Worm (Caenorhabditis elegans) whole organism, L1 larva: ENCODE results near the gene cgt-1.

Source experiments
- C04F5.9 ChIP-seq: sonication (generic microtip); optimal IDR thresholded peaks from 2 replicates; lab custom pipeline; 2016; ENCODE audit warnings: missing genetic modification characterization, missing compliant biosample characterization
- C34B4.2 ChIP-seq: sonication (generic microtip); optimal IDR thresholded peaks from 2 replicates; lab custom pipeline; 2017; ENCODE audit warnings: mild to moderate bottlenecking, missing genetic modification characterization, missing compliant biosample characterization
- F16B12.6 ChIP-seq: fragments of 150-350 bp; optimal IDR thresholded peaks from 2 replicates; lab custom pipeline; 2014; ENCODE audit warnings: missing biosample characterization, missing genetic modification characterization
- alr-1 ChIP-seq: fragments of 200-800 bp; sonication (Bioruptor generic); optimal IDR thresholded peaks from 2 replicates; lab custom pipeline; 2018; ENCODE audit warnings: borderline replicate concordance, mild to moderate bottlenecking, missing genetic modification characterization, missing compliant biosample characterization
- aly-2 ChIP-seq: fragments of 150-350 bp; optimal IDR thresholded peaks from 2 replicates; lab custom pipeline; 2014; ENCODE audit warnings: missing biosample characterization, missing genetic modification characterization
- blmp-1 ChIP-seq: fragments of 150-350 bp; optimal IDR thresholded peaks from 2 replicates; lab custom pipeline; 2014; ENCODE audit warnings: missing biosample characterization, missing genetic modification characterization
- ceh-8 ChIP-seq: fragments of 200-800 bp; sonication (Bioruptor generic); optimal IDR thresholded peaks from 2 replicates; lab custom pipeline; 2018; ENCODE audit warnings: mild to moderate bottlenecking, missing genetic modification characterization, moderate library complexity, missing compliant biosample characterization
- ceh-88 ChIP-seq: fragments of 200-800 bp; sonication (Bioruptor generic); IDR thresholded peaks from 2 replicates; pipeline ENCODE4 v1.3.6; 2022; ENCODE audit warnings: missing genetic modification characterization, missing compliant biosample characterization
- ces-1 ChIP-seq: fragments of 150-350 bp; optimal IDR thresholded peaks from 2 replicates; lab custom pipeline; 2014; ENCODE audit warnings: missing biosample characterization, missing genetic modification reagents, missing genetic modification characterization
- efl-3 ChIP-seq: fragments of 200-800 bp; sonication (Bioruptor generic); optimal IDR thresholded peaks from 2 replicates; lab custom pipeline; 2018; ENCODE audit warnings: mild to moderate bottlenecking, missing genetic modification characterization, missing compliant biosample characterization
- egl-27 ChIP-seq, 2 experiments: fragments of 150-350 bp in 1 of 2; sonication (generic microtip); optimal IDR thresholded peaks; 3 replicates each; lab custom pipeline; 2017 to 2018; ENCODE audit warnings: missing biosample characterization in 2 of 2, missing genetic modification characterization in 2 of 2, missing genetic modification reagents in 2 of 2
- elt-2 ChIP-seq: sonication (generic microtip); optimal IDR thresholded peaks from 2 replicates; lab custom pipeline; 2016; ENCODE audit warnings: missing genetic modification characterization, mild to moderate bottlenecking, inconsistent platforms, missing compliant biosample characterization, missing genetic modification reagents
- ets-5 ChIP-seq: fragments of 200-800 bp; sonication (Bioruptor generic); IDR thresholded peaks from 2 replicates; pipeline ENCODE4 v1.3.6; 2022; ENCODE audit warnings: missing genetic modification characterization, missing compliant biosample characterization
- fkh-4 ChIP-seq: sonication (generic microtip); optimal IDR thresholded peaks from 2 replicates; lab custom pipeline; 2016; ENCODE audit warnings: missing compliant biosample characterization, missing genetic modification characterization, borderline replicate concordance
- fkh-8 ChIP-seq: sonication (generic microtip); optimal IDR thresholded peaks from 2 replicates; lab custom pipeline; 2016; ENCODE audit warnings: mild to moderate bottlenecking, missing genetic modification characterization, missing compliant biosample characterization
- grh-1 ChIP-seq: fragments of 200-800 bp; sonication (Bioruptor generic); IDR thresholded peaks from 2 replicates; pipeline ENCODE4 v1.3.6; 2022; ENCODE audit warnings: missing genetic modification reagents, missing genetic modification characterization, missing compliant biosample characterization
- irx-1 ChIP-seq: sonication (generic microtip); optimal IDR thresholded peaks from 2 replicates; lab custom pipeline; 2016; ENCODE audit warnings: missing genetic modification characterization, missing compliant biosample characterization
- jun-1 ChIP-seq: fragments of 150-350 bp; optimal IDR thresholded peaks from 2 replicates; lab custom pipeline; 2014; ENCODE audit warnings: missing biosample characterization, missing genetic modification reagents, missing genetic modification characterization
- lin-13 ChIP-seq: fragments of 150-350 bp; optimal IDR thresholded peaks from 2 replicates; lab custom pipeline; 2014; ENCODE audit warnings: missing biosample characterization, missing genetic modification reagents, missing genetic modification characterization
- lin-15B ChIP-seq: fragments of 150-350 bp; sonication (generic microtip); optimal IDR thresholded peaks from 3 replicates; lab custom pipeline; 2014; ENCODE audit warnings: missing biosample characterization, missing genetic modification characterization
- lin-35 ChIP-seq, 2 experiments: fragments of 150-350 bp; optimal IDR thresholded peaks; 2 replicates each; lab custom pipeline; 2014; ENCODE audit warnings: missing biosample characterization in 2 of 2, missing genetic modification characterization in 2 of 2, missing genetic modification reagents in 2 of 2
- lir-3 ChIP-seq: sonication (generic microtip); optimal IDR thresholded peaks from 2 replicates; lab custom pipeline; 2016; ENCODE audit warnings: mild to moderate bottlenecking, missing genetic modification characterization, moderate library complexity, missing compliant biosample characterization; ENCODE audit not compliant: poor library complexity
- lsy-2 ChIP-seq, 2 experiments: fragments of 150-350 bp; optimal IDR thresholded peaks; 2 replicates each; lab custom pipeline; 2014; ENCODE audit warnings: missing biosample characterization in 2 of 2, missing genetic modification characterization in 2 of 2
- mab-9 ChIP-seq: fragments of 200-800 bp; sonication (Bioruptor generic); IDR thresholded peaks from 2 replicates; pipeline ENCODE4 v1.3.6; 2022; ENCODE audit warnings: missing genetic modification reagents, missing genetic modification characterization, missing compliant biosample characterization
- mdl-1 ChIP-seq, 2 experiments: fragments of 150-350 bp; optimal IDR thresholded peaks; 2 replicates each; lab custom pipeline; 2014 to 2017; ENCODE audit warnings: missing biosample characterization in 2 of 2, missing genetic modification characterization in 2 of 2, inconsistent platforms in 1 of 2
- mef-2 ChIP-seq: fragments of 150-350 bp; optimal IDR thresholded peaks from 2 replicates; lab custom pipeline; 2014; ENCODE audit warnings: missing biosample characterization, missing genetic modification characterization
- mep-1 ChIP-seq: fragments of 150-350 bp; optimal IDR thresholded peaks from 2 replicates; lab custom pipeline; 2014; ENCODE audit warnings: missing biosample characterization, missing genetic modification characterization
- nhr-19 ChIP-seq: fragments of 200-800 bp; sonication (Bioruptor generic); conservative IDR thresholded peaks from 2 replicates; pipeline ENCODE4 v1.3.6; 2022; ENCODE audit warnings: missing genetic modification characterization, missing compliant biosample characterization
- nhr-76 ChIP-seq: sonication (generic microtip); optimal IDR thresholded peaks from 2 replicates; lab custom pipeline; 2017; ENCODE audit warnings: missing biosample characterization, missing genetic modification characterization
- nhr-77 ChIP-seq: fragments of 150-350 bp; optimal IDR thresholded peaks from 2 replicates; lab custom pipeline; 2014; ENCODE audit warnings: missing biosample characterization, missing genetic modification characterization
- nhr-85 ChIP-seq: sonication (generic microtip); peaks from one replicate; lab custom pipeline; 2016; ENCODE audit warnings: missing genetic modification characterization, inconsistent platforms, missing compliant biosample characterization
- pag-3 ChIP-seq: sonication (generic microtip); optimal IDR thresholded peaks from 2 replicates; lab custom pipeline; 2017; ENCODE audit warnings: missing genetic modification characterization, mild to moderate bottlenecking, missing compliant biosample characterization, antibody characterized with exemption, borderline replicate concordance; ENCODE audit not compliant: insufficient read depth
- pax-3 ChIP-seq: fragments of 200-800 bp; sonication (Bioruptor generic); optimal IDR thresholded peaks from 2 replicates; lab custom pipeline; 2018; ENCODE audit warnings: mild to moderate bottlenecking, missing genetic modification characterization, moderate library complexity, missing compliant biosample characterization
- pqm-1 ChIP-seq: sonication (generic microtip); optimal IDR thresholded peaks from 3 replicates; lab custom pipeline; 2017; ENCODE audit warnings: missing biosample characterization, missing genetic modification characterization
- rnt-1 ChIP-seq: sonication (generic microtip); optimal IDR thresholded peaks from 2 replicates; lab custom pipeline; 2016; ENCODE audit warnings: mild to moderate bottlenecking, missing genetic modification characterization, moderate library complexity, missing compliant biosample characterization
- skn-1 ChIP-seq: fragments of 150-350 bp; optimal IDR thresholded peaks from 2 replicates; lab custom pipeline; 2014; ENCODE audit warnings: missing biosample characterization, missing genetic modification characterization
- snpc-4 ChIP-seq: fragments of 150-350 bp; optimal IDR thresholded peaks from 2 replicates; lab custom pipeline; 2014; ENCODE audit warnings: missing biosample characterization, missing genetic modification characterization
- snu-23 ChIP-seq: sonication (generic microtip); optimal IDR thresholded peaks from 2 replicates; lab custom pipeline; 2016; ENCODE audit warnings: missing genetic modification characterization, missing compliant biosample characterization
- sup-37 ChIP-seq: fragments of 200-800 bp; sonication (Bioruptor generic); optimal IDR thresholded peaks from 2 replicates; lab custom pipeline; 2018; ENCODE audit warnings: mild to moderate bottlenecking, missing genetic modification characterization, missing compliant biosample characterization
- unc-130 ChIP-seq: fragments of 150-350 bp; optimal IDR thresholded peaks from 2 replicates; lab custom pipeline; 2017; ENCODE audit warnings: missing biosample characterization, missing genetic modification characterization, inconsistent platforms
- unc-30 ChIP-seq: sonication (generic microtip); optimal IDR thresholded peaks from 2 replicates; lab custom pipeline; 2017; ENCODE audit warnings: missing biosample characterization, missing genetic modification characterization
- unc-62 ChIP-seq: fragments of 150-350 bp; optimal IDR thresholded peaks from 2 replicates; lab custom pipeline; 2014; ENCODE audit warnings: missing biosample characterization, missing genetic modification reagents, missing genetic modification characterization
- unc-86 ChIP-seq: sonication (generic microtip); optimal IDR thresholded peaks from 2 replicates; lab custom pipeline; 2016; ENCODE audit warnings: missing genetic modification characterization, missing compliant biosample characterization
- xbp-1 ChIP-seq: sonication (generic microtip); optimal IDR thresholded peaks from 2 replicates; lab custom pipeline; 2016; ENCODE audit warnings: missing genetic modification characterization, missing compliant biosample characterization
- zag-1 ChIP-seq: fragments of 150-350 bp; optimal IDR thresholded peaks from 2 replicates; lab custom pipeline; 2014; ENCODE audit warnings: missing biosample characterization, missing genetic modification characterization
- ztf-4 ChIP-seq: fragments of 150-350 bp; optimal IDR thresholded peaks from 2 replicates; lab custom pipeline; 2014; ENCODE audit warnings: missing biosample characterization, missing genetic modification characterization

cgt-1 gene

DNA sequence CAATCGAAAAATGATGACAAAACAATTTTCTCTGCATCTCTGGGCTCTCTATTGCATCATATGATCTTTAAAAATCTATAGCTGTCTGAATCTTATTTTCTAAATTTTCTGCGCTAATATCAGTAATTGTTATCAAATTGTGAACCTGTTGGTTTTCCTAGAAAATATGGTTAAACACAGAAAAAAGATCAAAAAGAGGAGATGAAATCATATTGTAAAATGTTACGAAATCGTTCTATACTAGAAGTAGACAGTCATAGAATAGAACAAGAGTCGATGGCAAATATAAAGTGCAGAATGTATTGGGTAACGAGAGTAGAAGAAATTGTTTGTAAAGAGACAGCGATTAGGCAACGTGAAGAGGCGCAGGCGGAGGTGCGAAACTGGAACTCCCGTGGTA is 7.9 kb downstream of the cgt-1 start (continued):
- peak; percentile 43 for TF ChIP-seq nhr-19 (GFP tag; lab: Robert Waterston, UW)
- no peak for TF ChIP-seq ces-1
- TF ChIP-seq nhr-85 (tag; lab: Kevin White, UChicago), result peak; percentile 87
- no peak for TF ChIP-seq jun-1 (tag; lab: Kevin White, UChicago)
- TF ChIP-seq snpc-4 (tag; lab: Kevin White, UChicago), result no peak
- TF ChIP-seq C34B4.2, result no peak
- TF ChIP-seq ceh-8 (GFP tag; lab: Kevin White, UChicago), result no peak
- TF ChIP-seq nhr-76 (tag; lab: Kevin White, UChicago), result no peak
- TF ChIP-seq egl-27 (tag; optimal IDR thresholded peaks at IDR 0.05; lab: Kevin White, UChicago), result peak in 1 of 2 experiments; percentile 20
- peak; percentile 11 for TF ChIP-seq nhr-77 (tag; lab: Kevin White, UChicago)
- no peak for TF ChIP-seq pax-3 (tag; lab: Kevin White, UChicago)
- peak; percentile 4 for TF ChIP-seq rnt-1 (tag; lab: Kevin White, UChicago)
- peak in 1 of 2 experiments; percentile 30 for TF ChIP-seq lin-35 (GFP tag; optimal IDR thresholded peaks at IDR 0.05; lab: Kevin White, UChicago)
- TF ChIP-seq mab-9, result no peak
- TF ChIP-seq mef-2 (tag; lab: Kevin White, UChicago), result peak; percentile 20
- TF ChIP-seq unc-130, result no peak
- TF ChIP-seq lsy-2 (tag; optimal IDR thresholded peaks at IDR 0.05; lab: Kevin White, UChicago), result peak; percentile 15 to 81
- TF ChIP-seq mep-1 (tag; lab: Kevin White, UChicago), result peak; percentile 46
- TF ChIP-seq lir-3 (tag; lab: Kevin White, UChicago), result peak; percentile 48
- TF ChIP-seq skn-1 (tag; lab: Kevin White, UChicago), result peak; percentile 100
- no peak for TF ChIP-seq F16B12.6
- TF ChIP-seq pag-3 (tag; lab: Kevin White, UChicago), result no peak
- TF ChIP-seq unc-30 (tag; lab: Kevin White, UChicago), result no peak
- no peak for TF ChIP-seq pqm-1
- no peak for TF ChIP-seq alr-1
- TF ChIP-seq snu-23, result peak; percentile 37
- TF ChIP-seq C04F5.9 (tag; lab: Kevin White, UChicago), result no peak
- no peak for TF ChIP-seq ceh-88
- peak; percentile 31 for TF ChIP-seq blmp-1 (tag; lab: Kevin White, UChicago)
- TF ChIP-seq lin-15B (tag; lab: Kevin White, UChicago), result no peak
- no peak for TF ChIP-seq ets-5 (GFP tag; lab: Robert Waterston, UW)
- no peak for TF ChIP-seq grh-1
- TF ChIP-seq xbp-1 (tag; lab: Kevin White, UChicago), result no peak
- no peak for TF ChIP-seq ztf-4
- peak in 1 of 2 experiments; percentile 20 for TF ChIP-seq mdl-1 (tag; optimal IDR thresholded peaks at IDR 0.05; lab: Kevin White, UChicago)
- TF ChIP-seq lin-13 (GFP tag; lab: Kevin White, UChicago), result no peak

DNA sequence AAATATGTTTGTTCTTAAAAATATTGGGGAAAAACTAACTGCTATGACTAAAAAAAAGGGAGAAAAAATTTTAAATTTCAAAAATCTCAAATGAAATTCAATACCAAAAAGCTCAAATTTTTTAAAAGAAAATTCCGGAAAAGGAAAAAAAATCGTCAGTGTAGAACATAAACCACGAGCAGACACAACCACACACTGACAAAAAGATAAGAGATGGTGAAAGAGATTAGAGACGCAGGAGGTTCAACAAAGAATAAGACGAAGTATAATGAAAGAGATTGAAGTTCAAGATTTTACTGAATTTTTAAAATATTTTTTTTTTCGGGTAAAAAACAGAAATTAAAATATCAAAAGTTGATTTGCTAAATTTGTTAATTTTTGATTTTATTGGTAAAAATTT is 8.6 kb downstream of the cgt-1 start:
- no peak for TF ChIP-seq efl-3 (GFP tag; lab: Kevin White, UChicago)
- TF ChIP-seq unc-130, result no peak
- no peak for TF ChIP-seq irx-1
- TF ChIP-seq unc-62, result no peak
- TF ChIP-seq elt-2 (tag; lab: Kevin White, UChicago), result peak; percentile 39
- no peak for TF ChIP-seq pag-3 (tag; lab: Kevin White, UChicago)
- no peak for TF ChIP-seq fkh-4 (tag; lab: Kevin White, UChicago)
- TF ChIP-seq lsy-2 (tag; optimal IDR thresholded peaks at IDR 0.05; lab: Kevin White, UChicago), result no peak
- TF ChIP-seq fkh-8 (tag; lab: Kevin White, UChicago), result no peak
- no peak for TF ChIP-seq unc-86 (tag; lab: Kevin White, UChicago)
- TF ChIP-seq lin-35 (GFP tag; optimal IDR thresholded peaks at IDR 0.05; lab: Kevin White, UChicago), result peak in 1 of 2 experiments; percentile 9
- TF ChIP-seq zag-1 (tag; lab: Kevin White, UChicago), result no peak
- TF ChIP-seq sup-37 (GFP tag; lab: Kevin White, UChicago), result no peak
- TF ChIP-seq lir-3 (tag; lab: Kevin White, UChicago), result no peak
- no peak for TF ChIP-seq aly-2
